Worm (Caenorhabditis elegans) whole organism, L1 larva: Measurements from ENCODE around the gene F35A5.1.

Experiments
- C34B4.2 ChIP-seq: sonication (generic microtip); optimal IDR thresholded peaks from 2 replicates; lab custom pipeline; 2017; ENCODE audit warnings: mild to moderate bottlenecking, missing genetic modification characterization, missing compliant biosample characterization
- Y116A8C.19 ChIP-seq: sonication (generic microtip); optimal IDR thresholded peaks from 2 replicates; lab custom pipeline; 2016; ENCODE audit warnings: missing compliant biosample characterization, missing genetic modification characterization, borderline replicate concordance
- aha-1 ChIP-seq: fragments of 150-350 bp; optimal IDR thresholded peaks from 2 replicates; lab custom pipeline; 2014; ENCODE audit warnings: missing biosample characterization, missing genetic modification characterization
- alr-1 ChIP-seq: fragments of 200-800 bp; sonication (Bioruptor generic); optimal IDR thresholded peaks from 2 replicates; lab custom pipeline; 2018; ENCODE audit warnings: borderline replicate concordance, mild to moderate bottlenecking, missing genetic modification characterization, missing compliant biosample characterization
- ceh-82 ChIP-seq, 3 experiments: fragments of 150-350 bp in 1 of 3; sonication (generic microtip) in 2 of 3; optimal IDR thresholded peaks; 2 replicates each; lab custom pipeline; 2014 to 2017; ENCODE audit warnings: missing biosample characterization in 3 of 3, missing genetic modification characterization in 3 of 3
- ceh-90 ChIP-seq: sonication (generic microtip); optimal IDR thresholded peaks from 2 replicates; lab custom pipeline; 2016; ENCODE audit warnings: missing genetic modification characterization, missing compliant biosample characterization
- efl-1 ChIP-seq, 4 experiments: fragments of 150-350 bp; optimal IDR thresholded peaks in 3 of 4; peaks in 1 of 4; 1 replicate in 1 of 4; 2 replicates in 3 of 4; lab custom pipeline; 2014; ENCODE audit warnings: missing biosample characterization in 2 of 4, missing genetic modification characterization in 2 of 4, missing genetic modification reagents in 2 of 4
- efl-3 ChIP-seq: fragments of 200-800 bp; sonication (Bioruptor generic); optimal IDR thresholded peaks from 2 replicates; lab custom pipeline; 2018; ENCODE audit warnings: mild to moderate bottlenecking, missing genetic modification characterization, missing compliant biosample characterization
- egl-13 ChIP-seq: sonication (generic microtip); optimal IDR thresholded peaks from 2 replicates; lab custom pipeline; 2016; ENCODE audit warnings: missing genotype, missing genetic modification reagents, missing genetic modification characterization, missing compliant biosample characterization
- egl-27 ChIP-seq, 2 experiments: fragments of 150-350 bp in 1 of 2; sonication (generic microtip); optimal IDR thresholded peaks; 3 replicates each; lab custom pipeline; 2017 to 2018; ENCODE audit warnings: missing biosample characterization in 2 of 2, missing genetic modification characterization in 2 of 2, missing genetic modification reagents in 2 of 2
- fkh-4 ChIP-seq: sonication (generic microtip); optimal IDR thresholded peaks from 2 replicates; lab custom pipeline; 2016; ENCODE audit warnings: missing compliant biosample characterization, missing genetic modification characterization, borderline replicate concordance
- hpl-2 ChIP-seq: fragments of 150-350 bp; optimal IDR thresholded peaks from 2 replicates; lab custom pipeline; 2014; ENCODE audit warnings: missing biosample characterization, missing genetic modification reagents, missing genetic modification characterization
- irx-1 ChIP-seq: sonication (generic microtip); optimal IDR thresholded peaks from 2 replicates; lab custom pipeline; 2016; ENCODE audit warnings: missing genetic modification characterization, missing compliant biosample characterization
- isw-1 ChIP-seq: fragments of 200-800 bp; sonication (Bioruptor generic); IDR thresholded peaks from 2 replicates; pipeline ENCODE4 v1.3.6; 2022; ENCODE audit warnings: missing genetic modification characterization, missing compliant biosample characterization
- jun-1 ChIP-seq: fragments of 150-350 bp; optimal IDR thresholded peaks from 2 replicates; lab custom pipeline; 2014; ENCODE audit warnings: missing biosample characterization, missing genetic modification reagents, missing genetic modification characterization
- lin-13 ChIP-seq: fragments of 150-350 bp; optimal IDR thresholded peaks from 2 replicates; lab custom pipeline; 2014; ENCODE audit warnings: missing biosample characterization, missing genetic modification reagents, missing genetic modification characterization
- lin-14 ChIP-seq: fragments of 200-800 bp; sonication (Bioruptor generic); optimal IDR thresholded peaks from 2 replicates; lab custom pipeline; 2018; ENCODE audit warnings: mild to moderate bottlenecking, missing genetic modification characterization, moderate library complexity, missing compliant biosample characterization
- lin-35 ChIP-seq, 2 experiments: fragments of 150-350 bp; optimal IDR thresholded peaks; 2 replicates each; lab custom pipeline; 2014; ENCODE audit warnings: missing biosample characterization in 2 of 2, missing genetic modification characterization in 2 of 2, missing genetic modification reagents in 2 of 2
- lir-3 ChIP-seq: sonication (generic microtip); optimal IDR thresholded peaks from 2 replicates; lab custom pipeline; 2016; ENCODE audit warnings: mild to moderate bottlenecking, missing genetic modification characterization, moderate library complexity, missing compliant biosample characterization; ENCODE audit not compliant: poor library complexity
- lsy-2 ChIP-seq, 2 experiments: fragments of 150-350 bp; optimal IDR thresholded peaks; 2 replicates each; lab custom pipeline; 2014; ENCODE audit warnings: missing biosample characterization in 2 of 2, missing genetic modification characterization in 2 of 2
- mdl-1 ChIP-seq, 2 experiments: fragments of 150-350 bp; optimal IDR thresholded peaks; 2 replicates each; lab custom pipeline; 2014 to 2017; ENCODE audit warnings: missing biosample characterization in 2 of 2, missing genetic modification characterization in 2 of 2, inconsistent platforms in 1 of 2
- mep-1 ChIP-seq: fragments of 150-350 bp; optimal IDR thresholded peaks from 2 replicates; lab custom pipeline; 2014; ENCODE audit warnings: missing biosample characterization, missing genetic modification characterization
- nhr-11 ChIP-seq: fragments of 150-350 bp; optimal IDR thresholded peaks from 2 replicates; lab custom pipeline; 2014; ENCODE audit warnings: missing biosample characterization, missing genetic modification characterization
- nhr-12 ChIP-seq: sonication (generic microtip); optimal IDR thresholded peaks from 2 replicates; lab custom pipeline; 2017; ENCODE audit warnings: missing biosample characterization, missing genetic modification characterization
- nhr-237 ChIP-seq: fragments of 150-350 bp; optimal IDR thresholded peaks from 2 replicates; lab custom pipeline; 2014; ENCODE audit warnings: missing biosample characterization, missing genetic modification characterization
- nhr-28 ChIP-seq: fragments of 150-350 bp; optimal IDR thresholded peaks from 2 replicates; lab custom pipeline; 2014; ENCODE audit warnings: missing biosample characterization, missing genetic modification characterization
- nhr-77 ChIP-seq: fragments of 150-350 bp; optimal IDR thresholded peaks from 2 replicates; lab custom pipeline; 2014; ENCODE audit warnings: missing biosample characterization, missing genetic modification characterization
- nhr-84 ChIP-seq: sonication (generic microtip); optimal IDR thresholded peaks from 2 replicates; lab custom pipeline; 2017; ENCODE audit warnings: missing biosample characterization, missing genetic modification characterization
- pax-3 ChIP-seq: fragments of 200-800 bp; sonication (Bioruptor generic); optimal IDR thresholded peaks from 2 replicates; lab custom pipeline; 2018; ENCODE audit warnings: mild to moderate bottlenecking, missing genetic modification characterization, moderate library complexity, missing compliant biosample characterization
- pqm-1 ChIP-seq: sonication (generic microtip); optimal IDR thresholded peaks from 3 replicates; lab custom pipeline; 2017; ENCODE audit warnings: missing biosample characterization, missing genetic modification characterization
- rnt-1 ChIP-seq: sonication (generic microtip); optimal IDR thresholded peaks from 2 replicates; lab custom pipeline; 2016; ENCODE audit warnings: mild to moderate bottlenecking, missing genetic modification characterization, moderate library complexity, missing compliant biosample characterization
- snu-23 ChIP-seq: sonication (generic microtip); optimal IDR thresholded peaks from 2 replicates; lab custom pipeline; 2016; ENCODE audit warnings: missing genetic modification characterization, missing compliant biosample characterization
- sptf-1 ChIP-seq: fragments of 150-350 bp; optimal IDR thresholded peaks from 2 replicates; lab custom pipeline; 2014; ENCODE audit warnings: missing biosample characterization, missing genetic modification characterization
- sup-37 ChIP-seq: fragments of 200-800 bp; sonication (Bioruptor generic); optimal IDR thresholded peaks from 2 replicates; lab custom pipeline; 2018; ENCODE audit warnings: mild to moderate bottlenecking, missing genetic modification characterization, missing compliant biosample characterization
- tbx-2 ChIP-seq: sonication (generic microtip); optimal IDR thresholded peaks from 2 replicates; lab custom pipeline; 2016; ENCODE audit warnings: missing genetic modification characterization, missing compliant biosample characterization
- unc-30 ChIP-seq: sonication (generic microtip); optimal IDR thresholded peaks from 2 replicates; lab custom pipeline; 2017; ENCODE audit warnings: missing biosample characterization, missing genetic modification characterization
- unc-98 ChIP-seq: fragments of 200-800 bp; sonication (Bioruptor generic); IDR thresholded peaks from 2 replicates; pipeline ENCODE4 v1.3.6; 2022; ENCODE audit warnings: missing genetic modification characterization, missing compliant biosample characterization
- vab-15 ChIP-seq: sonication (generic microtip); optimal IDR thresholded peaks from 2 replicates; lab custom pipeline; 2017; ENCODE audit warnings: missing genotype, mild to moderate bottlenecking, missing genetic modification characterization, missing compliant biosample characterization
- zip-4 ChIP-seq: fragments of 200-800 bp; sonication (Bioruptor generic); optimal IDR thresholded peaks from 2 replicates; lab custom pipeline; 2018; ENCODE audit warnings: mild to moderate bottlenecking, missing genetic modification characterization, moderate library complexity, missing compliant biosample characterization
- ztf-4 ChIP-seq: fragments of 150-350 bp; optimal IDR thresholded peaks from 2 replicates; lab custom pipeline; 2014; ENCODE audit warnings: missing biosample characterization, missing genetic modification characterization

F35A5.1 gene

ce11 chrX:3853901-3854300 lies 46.6 kb downstream of the F35A5.1 start (continued):
- no peak for TF ChIP-seq lir-3 (tag; lab: Kevin White, UChicago)
- TF ChIP-seq efl-3, result no peak
- no peak for TF ChIP-seq tbx-2
- no peak for TF ChIP-seq mep-1 (tag; lab: Kevin White, UChicago)
- TF ChIP-seq mdl-1 (tag; optimal IDR thresholded peaks at IDR 0.05; lab: Kevin White, UChicago), result no peak
- TF ChIP-seq unc-30 (tag; lab: Kevin White, UChicago), result no peak
- no peak for TF ChIP-seq unc-98 (GFP tag; lab: Robert Waterston, UW)
- no peak for TF ChIP-seq pax-3 (tag; lab: Kevin White, UChicago)
- TF ChIP-seq snu-23 (GFP tag; lab: Kevin White, UChicago), result peak; percentile 57
- TF ChIP-seq Y116A8C.19 (tag; lab: Kevin White, UChicago), result no peak
- TF ChIP-seq rnt-1, result peak; percentile 84
- no peak for TF ChIP-seq isw-1 (GFP tag; lab: Robert Waterston, UW)
- TF ChIP-seq nhr-12 (tag; lab: Kevin White, UChicago), result no peak
- TF ChIP-seq nhr-28 (tag; lab: Kevin White, UChicago), result no peak
- TF ChIP-seq zip-4 (GFP tag; lab: Kevin White, UChicago), result no peak
- TF ChIP-seq hpl-2 (GFP tag; lab: Kevin White, UChicago), result no peak
- TF ChIP-seq ceh-82 (tag; optimal IDR thresholded peaks at IDR 0.05; lab: Kevin White, UChicago), result no peak
- no peak for TF ChIP-seq egl-27 (tag; optimal IDR thresholded peaks at IDR 0.05; lab: Kevin White, UChicago)
- no peak for TF ChIP-seq aha-1
- TF ChIP-seq lsy-2 (tag; optimal IDR thresholded peaks at IDR 0.05; lab: Kevin White, UChicago), result peak; percentile 18 to 33
- no peak for TF ChIP-seq vab-15 (tag; lab: Kevin White, UChicago)
- TF ChIP-seq sptf-1 (tag; lab: Kevin White, UChicago), result no peak
- no peak for TF ChIP-seq pqm-1 (tag; lab: Kevin White, UChicago)
- TF ChIP-seq ceh-90 (tag; lab: Kevin White, UChicago), result no peak
- no peak for TF ChIP-seq jun-1 (tag; lab: Kevin White, UChicago)
- TF ChIP-seq alr-1 (tag; lab: Kevin White, UChicago), result no peak
- TF ChIP-seq nhr-11, result no peak
- TF ChIP-seq nhr-77 (tag; lab: Kevin White, UChicago), result no peak
- TF ChIP-seq C34B4.2 (tag; lab: Kevin White, UChicago), result no peak

- TF ChIP-seq efl-1 (optimal IDR thresholded peaks at IDR 0.05; lab: Kevin White, UChicago) (no peak), efl-1 (GFP tag; optimal IDR thresholded peaks at IDR 0.05 in 1 of 2; lab: Kevin White, UChicago) (peak in 1 of 2 experiments; percentile 17), nhr-237 (tag; lab: Kevin White, UChicago) (no peak), ceh-90 (tag; lab: Kevin White, UChicago) (no peak), ztf-4 (no peak), irx-1 (tag; lab: Kevin White, UChicago) (no peak), lin-35 (GFP tag; optimal IDR thresholded peaks at IDR 0.05; lab: Kevin White, UChicago) (no peak), nhr-84 (tag; lab: Kevin White, UChicago) (no peak), egl-13 (tag; lab: Kevin White, UChicago) (no peak), sup-37 (GFP tag; lab: Kevin White, UChicago) (no peak), alr-1 (tag; lab: Kevin White, UChicago) (no peak), lin-13 (GFP tag; lab: Kevin White, UChicago) (no peak), lsy-2 (tag; optimal IDR thresholded peaks at IDR 0.05; lab: Kevin White, UChicago) (no peak), lin-14 (GFP tag; lab: Kevin White, UChicago) (peak; percentile 24)
These were observed 48.5 kb downstream of the F35A5.1 start for ce11 chrX:3855717-3856116.

ce11 chrX:3857697-3858096 lies 50.4 kb downstream of the F35A5.1 start, which contains the start of gene ceh-18:
TSS of gene ceh-18 (minus strand) at chrX:3857797.
- TF ChIP-seq fkh-4 (tag; lab: Kevin White, UChicago), result no peak
- TF ChIP-seq efl-1 (optimal IDR thresholded peaks at IDR 0.05; lab: Kevin White, UChicago), result no peak
- TF ChIP-seq efl-1 (GFP tag; optimal IDR thresholded peaks at IDR 0.05 in 1 of 2; lab: Kevin White, UChicago), result peak in 1 of 2 experiments; percentile 38
